Fruit fly (Drosophila melanogaster) whole organism, prepupa: Measurements from ENCODE around the gene lbl.

ENCODE experiments used
- CG10631 ChIP-seq: fragments of 200-800 bp; sonication (Bioruptor generic); optimal IDR thresholded peaks from 2 replicates; lab custom pipeline; 2016; ENCODE audit warnings: missing biosample characterization, missing genetic modification characterization
- CG10669 ChIP-seq: fragments of 200-800 bp; sonication (Bioruptor generic); optimal IDR thresholded peaks from 3 replicates; lab custom pipeline; 2018; ENCODE audit warnings: missing biosample characterization, mild to moderate bottlenecking, missing genetic modification characterization, moderate library complexity
- CG11294 ChIP-seq: fragments of 200-800 bp; sonication (Bioruptor generic); IDR thresholded peaks from 2 replicates; pipeline ENCODE4 v1.3.6; 2022; ENCODE audit warnings: missing biosample characterization, missing genetic modification characterization
- CG11762 ChIP-seq: fragments of 200-800 bp; sonication (Bioruptor generic); optimal IDR thresholded peaks from 3 replicates; lab custom pipeline; 2016; ENCODE audit warnings: missing biosample characterization, missing genetic modification characterization; ENCODE audit not compliant: insufficient read depth
- CG11902 ChIP-seq: fragments of 200-800 bp; sonication (Bioruptor generic); optimal IDR thresholded peaks from 3 replicates; lab custom pipeline; 2016; ENCODE audit warnings: missing biosample characterization, missing genetic modification characterization
- CG1621 ChIP-seq: fragments of 200-800 bp; sonication (Bioruptor generic); optimal IDR thresholded peaks from 3 replicates; lab custom pipeline; 2018; ENCODE audit warnings: missing biosample characterization, mild to moderate bottlenecking, missing genetic modification characterization
- CG3032 ChIP-seq: fragments of 200-800 bp; optimal IDR thresholded peaks from 2 replicates; lab custom pipeline; 2019; ENCODE audit warnings: missing biosample characterization, mild to moderate bottlenecking, missing genetic modification characterization, moderate library complexity
- CG31627 ChIP-seq: fragments of 200-800 bp; sonication (Bioruptor generic); optimal IDR thresholded peaks from 3 replicates; lab custom pipeline; 2016; ENCODE audit warnings: missing biosample characterization, missing genetic modification characterization
- CG3919 ChIP-seq: fragments of 200-800 bp; sonication (Bioruptor generic); optimal IDR thresholded peaks from 3 replicates; lab custom pipeline; 2016; ENCODE audit warnings: missing biosample characterization, missing genetic modification characterization
- CG6163 ChIP-seq: fragments of 200-800 bp; sonication (Bioruptor generic); IDR thresholded peaks from 3 replicates; pipeline ENCODE4 v1.3.6; 2022; ENCODE audit warnings: missing biosample characterization, missing genetic modification characterization
- CG6276 ChIP-seq: fragments of 200-800 bp; sonication (Bioruptor generic); optimal IDR thresholded peaks from 2 replicates; lab custom pipeline; 2017; ENCODE audit warnings: missing biosample characterization, mild to moderate bottlenecking, missing genetic modification characterization
- CG6792 ChIP-seq: fragments of 200-800 bp; sonication (Bioruptor generic); optimal IDR thresholded peaks from 3 replicates; lab custom pipeline; 2016; ENCODE audit warnings: missing biosample characterization, missing genetic modification characterization
- CG6808 ChIP-seq: fragments of 200-800 bp; sonication (Bioruptor generic); optimal IDR thresholded peaks from 3 replicates; lab custom pipeline; 2017; ENCODE audit warnings: missing biosample characterization, missing genetic modification characterization, mild to moderate bottlenecking, moderate library complexity, missing genetic modification reagents
- CG6854 ChIP-seq: fragments of 200-800 bp; sonication (Bioruptor generic); optimal IDR thresholded peaks from 2 replicates; lab custom pipeline; 2017; ENCODE audit warnings: missing biosample characterization, mild to moderate bottlenecking, missing genetic modification characterization
- CG8119 ChIP-seq: fragments of 200-800 bp; sonication (Bioruptor generic); IDR thresholded peaks from 3 replicates; pipeline ENCODE4 v1.3.6; 2022; ENCODE audit warnings: missing biosample characterization, missing genetic modification characterization
- Eip78C ChIP-seq: fragments of 200-800 bp; sonication (Bioruptor generic); peaks from one replicate; lab custom pipeline; 2016; ENCODE audit warnings: missing biosample characterization, missing genetic modification characterization
- Gug ChIP-seq: fragments of 200-800 bp; sonication (Bioruptor generic); IDR thresholded peaks from 2 replicates; pipeline ENCODE4 v1.3.6; 2022; ENCODE audit warnings: missing biosample characterization, missing genetic modification characterization
- Hr38 ChIP-seq: sonication (Bioruptor generic); optimal IDR thresholded peaks from 2 replicates; lab custom pipeline; 2016; ENCODE audit warnings: missing biosample characterization, missing genetic modification characterization
- Hr39 ChIP-seq: fragments of 200-800 bp; sonication (Bioruptor generic); optimal IDR thresholded peaks from 2 replicates; lab custom pipeline; 2016; ENCODE audit warnings: missing biosample characterization, missing genetic modification characterization
- Lpt ChIP-seq: fragments of 200-800 bp; sonication (Bioruptor generic); optimal IDR thresholded peaks from 3 replicates; lab custom pipeline; 2016; ENCODE audit warnings: missing biosample characterization, missing genetic modification characterization
- Met ChIP-seq: fragments of 200-800 bp; sonication (Bioruptor generic); optimal IDR thresholded peaks from 3 replicates; lab custom pipeline; 2016; ENCODE audit warnings: missing biosample characterization, missing genetic modification characterization
- OdsH ChIP-seq: fragments of 200-800 bp; sonication (Bioruptor generic); optimal IDR thresholded peaks from 3 replicates; lab custom pipeline; 2016; ENCODE audit warnings: missing biosample characterization, missing genetic modification characterization
- Smox ChIP-seq: fragments of 200-800 bp; sonication (Bioruptor generic); optimal IDR thresholded peaks from 3 replicates; lab custom pipeline; 2016; ENCODE audit warnings: missing biosample characterization, missing genetic modification characterization
- Sox102F ChIP-seq: fragments of 200-800 bp; sonication (Bioruptor generic); optimal IDR thresholded peaks from 2 replicates; lab custom pipeline; 2016; ENCODE audit warnings: missing biosample characterization, mild to moderate bottlenecking, missing genetic modification characterization
- Sox14 ChIP-seq: fragments of 200-800 bp; sonication (Bioruptor generic); optimal IDR thresholded peaks from 3 replicates; lab custom pipeline; 2016; ENCODE audit warnings: missing biosample characterization, missing genetic modification characterization
- Sox15 ChIP-seq: fragments of 200-800 bp; sonication (Bioruptor generic); optimal IDR thresholded peaks from 3 replicates; lab custom pipeline; 2016; ENCODE audit warnings: missing biosample characterization, missing genetic modification characterization
- achi ChIP-seq: fragments of 200-800 bp; sonication (Bioruptor generic); optimal IDR thresholded peaks from 3 replicates; lab custom pipeline; 2016; ENCODE audit warnings: missing biosample characterization, missing genetic modification characterization
- acj6 ChIP-seq: fragments of 200-800 bp; sonication (Bioruptor generic); optimal IDR thresholded peaks from 3 replicates; lab custom pipeline; 2016; ENCODE audit warnings: missing biosample characterization, missing genetic modification characterization
- cyc ChIP-seq: fragments of 200-800 bp; sonication (Bioruptor generic); optimal IDR thresholded peaks from 3 replicates; lab custom pipeline; 2016; ENCODE audit warnings: missing biosample characterization, missing genetic modification characterization
- dac ChIP-seq: fragments of 200-800 bp; sonication (Bioruptor generic); optimal IDR thresholded peaks from 2 replicates; lab custom pipeline; 2017; ENCODE audit warnings: missing biosample characterization, mild to moderate bottlenecking, missing genetic modification characterization
- dsx ChIP-seq: fragments of 200-800 bp; optimal IDR thresholded peaks from 3 replicates; lab custom pipeline; 2019; ENCODE audit warnings: missing biosample characterization, mild to moderate bottlenecking, missing genetic modification characterization, moderate library complexity; ENCODE audit not compliant: poor library complexity, severe bottlenecking
- eg ChIP-seq: fragments of 200-800 bp; sonication (Bioruptor generic); IDR thresholded peaks from 3 replicates; pipeline ENCODE4 v1.3.6; 2022; ENCODE audit warnings: missing biosample characterization, missing genetic modification characterization
- esn ChIP-seq: fragments of 200-800 bp; sonication (Bioruptor generic); optimal IDR thresholded peaks from 2 replicates; lab custom pipeline; 2016; ENCODE audit warnings: missing biosample characterization, mild to moderate bottlenecking, missing genetic modification characterization, moderate library complexity
- fd59A ChIP-seq: fragments of 200-800 bp; sonication (Bioruptor generic); optimal IDR thresholded peaks from 2 replicates; lab custom pipeline; 2017; ENCODE audit warnings: missing biosample characterization, mild to moderate bottlenecking, missing genetic modification characterization, missing genetic modification reagents
- fd85E ChIP-seq: fragments of 200-800 bp; sonication (Bioruptor generic); optimal IDR thresholded peaks from 3 replicates; lab custom pipeline; 2016; ENCODE audit warnings: missing biosample characterization, missing genetic modification characterization
- lz ChIP-seq: fragments of 200-800 bp; sonication (Bioruptor generic); optimal IDR thresholded peaks from 3 replicates; lab custom pipeline; 2016; ENCODE audit warnings: missing biosample characterization, missing genetic modification characterization
- net ChIP-seq: fragments of 200-800 bp; sonication (Bioruptor generic); optimal IDR thresholded peaks from 3 replicates; lab custom pipeline; 2016; ENCODE audit warnings: missing biosample characterization, missing genetic modification characterization
- pdm3 ChIP-seq: fragments of 200-800 bp; sonication (Bioruptor generic); optimal IDR thresholded peaks from 3 replicates; lab custom pipeline; 2016; ENCODE audit warnings: missing biosample characterization, missing genetic modification characterization
- salr ChIP-seq, 2 experiments: fragments of 200-800 bp; sonication (Bioruptor generic); optimal IDR thresholded peaks; 3 replicates each; lab custom pipeline; 2016 to 2018; ENCODE audit warnings: missing biosample characterization in 2 of 2, missing genetic modification characterization in 2 of 2, mild to moderate bottlenecking in 1 of 2
- ss ChIP-seq, 2 experiments: fragments of 200-800 bp; sonication (Bioruptor generic); optimal IDR thresholded peaks; 2 replicates in 1 of 2; 3 replicates in 1 of 2; lab custom pipeline; 2017 to 2018; ENCODE audit warnings: mild to moderate bottlenecking in 2 of 2, missing biosample characterization in 2 of 2, missing genetic modification characterization in 2 of 2, moderate library complexity in 1 of 2
- svp ChIP-seq: fragments of 200-800 bp; sonication (Bioruptor generic); peaks from one replicate; lab custom pipeline; 2016; ENCODE audit warnings: missing biosample characterization, missing genetic modification characterization
- topi ChIP-seq: fragments of 200-800 bp; sonication (Bioruptor generic); optimal IDR thresholded peaks from 3 replicates; lab custom pipeline; 2016; ENCODE audit warnings: missing biosample characterization, missing genetic modification characterization

lbl gene

dm6 chr3R:21376331-21376761 is 57.6 kb downstream of the lbl start (continued):
- no peak; the same call in 1 of the 2 replicates for TF ChIP-seq CG11294 (GFP tag; lab: Robert Waterston, UW)
- TF ChIP-seq CG3032 (tag; lab: Kevin White, UChicago) = peak; percentile 27
- TF ChIP-seq fd59A (GFP tag; lab: Kevin White, UChicago) = no peak
- TF ChIP-seq salr (GFP tag; optimal IDR thresholded peaks at IDR 0.05; lab: Kevin White, UChicago) = peak in 1 of 2 experiments; percentile 22
- TF ChIP-seq dsx (GFP tag; lab: Kevin White, UChicago) = no peak
- TF ChIP-seq CG11902 (GFP tag; lab: Kevin White, UChicago) = no peak
- TF ChIP-seq CG3919 (GFP tag; lab: Kevin White, UChicago) = no peak
- TF ChIP-seq topi (GFP tag; lab: Kevin White, UChicago) = no peak
- peak; percentile 73 for TF ChIP-seq Lpt (GFP tag; lab: Kevin White, UChicago)
- TF ChIP-seq dac (GFP tag; lab: Kevin White, UChicago) = peak; percentile 57
- TF ChIP-seq fd85E (GFP tag; lab: Kevin White, UChicago) = no peak
- no peak for TF ChIP-seq OdsH
- TF ChIP-seq CG11762 (GFP tag; lab: Kevin White, UChicago) = no peak
- no peak for TF ChIP-seq svp (GFP tag; lab: Kevin White, UChicago)
- TF ChIP-seq eg = peak; percentile 74
- TF ChIP-seq CG10631 (GFP tag; lab: Kevin White, UChicago) = no peak
- TF ChIP-seq pdm3 (GFP tag; lab: Kevin White, UChicago) = no peak
- TF ChIP-seq Hr39 (GFP tag; lab: Kevin White, UChicago) = no peak
- no peak for TF ChIP-seq lz
- TF ChIP-seq CG6276 (GFP tag; lab: Kevin White, UChicago) = no peak
- TF ChIP-seq CG6792 (GFP tag; lab: Kevin White, UChicago) = no peak
- peak; percentile 37; the same call in 1 of the 3 replicates for TF ChIP-seq CG8119 (GFP tag; lab: Robert Waterston, UW)
- TF ChIP-seq Hr38 (GFP tag; lab: Kevin White, UChicago) = no peak
- peak; percentile 72 to 80 for TF ChIP-seq ss (GFP tag; optimal IDR thresholded peaks at IDR 0.05; lab: Kevin White, UChicago)
- TF ChIP-seq CG6163 = peak; percentile 72; the same call in 2 of the 3 replicates
- no peak for TF ChIP-seq Met (GFP tag; lab: Kevin White, UChicago)
- peak; percentile 62 for TF ChIP-seq Eip78C
- no peak for TF ChIP-seq net (GFP tag; lab: Kevin White, UChicago)
- TF ChIP-seq achi (GFP tag; lab: Kevin White, UChicago) = no peak
- no peak for TF ChIP-seq Gug (GFP tag; lab: Robert Waterston, UW)
- peak; percentile 82 for TF ChIP-seq CG1621 (tag; lab: Kevin White, UChicago)
- peak; percentile 28 for TF ChIP-seq Sox14 (GFP tag; lab: Kevin White, UChicago)
- TF ChIP-seq CG31627 (GFP tag; lab: Kevin White, UChicago) = no peak
- TF ChIP-seq cyc = no peak
- no peak for TF ChIP-seq esn (GFP tag; lab: Kevin White, UChicago)
- TF ChIP-seq, all 60 proteins: peak for 17

- TF ChIP-seq Smox (GFP tag; lab: Kevin White, UChicago) (no peak), Hr38 (GFP tag; lab: Kevin White, UChicago) (no peak), CG6854 (GFP tag; lab: Kevin White, UChicago) (peak; percentile 56), CG6808 (GFP tag; lab: Kevin White, UChicago) (peak; percentile 29), esn (GFP tag; lab: Kevin White, UChicago) (peak; percentile 18), salr (GFP tag; optimal IDR thresholded peaks at IDR 0.05; lab: Kevin White, UChicago) (peak in 1 of 2 experiments; percentile 19), ss (GFP tag; optimal IDR thresholded peaks at IDR 0.05; lab: Kevin White, UChicago) (peak in 1 of 2 experiments; percentile 27), CG1621 (tag; lab: Kevin White, UChicago) (peak; percentile 61), CG3032 (tag; lab: Kevin White, UChicago) (peak; percentile 24), Sox15 (GFP tag; lab: Kevin White, UChicago) (no peak), Sox102F (no peak), CG10669 (no peak), Eip78C (peak; percentile 53), lz (peak; percentile 7), cyc (peak; percentile 26), eg (no peak), acj6 (GFP tag; lab: Kevin White, UChicago) (no peak)
Observed at dm6 chr3R:21373403-21374326, 60.3 kb downstream of the lbl start.
